Worm (Caenorhabditis elegans) whole organism, midembryonic: ENCODE results near the gene ZK863.8.

Source experiments
- T22C8.4 ChIP-seq: fragments of 200-800 bp; sonication (Bioruptor generic); IDR thresholded peaks from 2 replicates; pipeline ENCODE4 v1.3.6; 2022; ENCODE audit warnings: missing genetic modification characterization, missing compliant biosample characterization
- cog-1 ChIP-seq: sonication (generic microtip); optimal IDR thresholded peaks from 2 replicates; lab custom pipeline; 2016; ENCODE audit warnings: missing genetic modification characterization, missing compliant biosample characterization
- flt-1 ChIP-seq: fragments of 200-800 bp; sonication (Bioruptor generic); IDR thresholded peaks from 2 replicates; pipeline ENCODE4 v1.3.6; 2022; ENCODE audit warnings: missing genetic modification characterization, missing compliant biosample characterization
- klf-2 ChIP-seq: fragments of 200-800 bp; sonication (Bioruptor generic); conservative IDR thresholded peaks from 2 replicates; pipeline ENCODE4 v1.3.6; 2022; ENCODE audit warnings: missing genetic modification reagents, missing genetic modification characterization, missing compliant biosample characterization
- med-1 ChIP-seq: sonication (generic microtip); optimal IDR thresholded peaks from 2 replicates; lab custom pipeline; 2017; ENCODE audit warnings: missing genetic modification characterization, mild to moderate bottlenecking, missing compliant biosample characterization, antibody characterized with exemption, missing genetic modification reagents; ENCODE audit not compliant: insufficient read depth
- ref-1 ChIP-seq: fragments of 200-800 bp; sonication (Bioruptor generic); conservative IDR thresholded peaks from 2 replicates; pipeline ENCODE4 v1.3.6; 2022; ENCODE audit warnings: missing genetic modification reagents, missing genetic modification characterization, missing compliant biosample characterization
- tab-1 ChIP-seq: fragments of 200-800 bp; sonication (Bioruptor generic); IDR thresholded peaks from 2 replicates; pipeline ENCODE4 v1.3.6; 2022; ENCODE audit warnings: missing genetic modification characterization, missing compliant biosample characterization
- ztf-23 ChIP-seq: fragments of 200-800 bp; sonication (Bioruptor generic); IDR thresholded peaks from 2 replicates; pipeline ENCODE4 v1.3.6; 2022; ENCODE audit warnings: missing genetic modification reagents, missing genetic modification characterization, missing compliant biosample characterization
- ztf-29 ChIP-seq: fragments of 200-800 bp; sonication (Bioruptor generic); IDR thresholded peaks from 2 replicates; pipeline ENCODE4 v1.3.6; 2022; ENCODE audit warnings: missing genetic modification reagents, missing genetic modification characterization, missing compliant biosample characterization

- TF ChIP-seq ztf-29 (GFP tag; lab: Robert Waterston, UW) (no peak), ref-1 (GFP tag; lab: Robert Waterston, UW) (no peak), T22C8.4 (GFP tag; lab: Robert Waterston, UW) (no peak), cog-1 (no peak), ztf-23 (no peak), tab-1 (GFP tag; lab: Robert Waterston, UW) (no peak), klf-2 (GFP tag; lab: Robert Waterston, UW) (no peak), flt-1 (no peak), med-1 (GFP tag; lab: Kevin White, UChicago) (no peak)
Observed at ce11 chrV:12198545-12198944, 11.2 kb upstream of the ZK863.8 start, which contains the start of gene lon-3.
